Worm (Caenorhabditis elegans) whole organism, midembryonic: ENCODE measurements around the gene rap-3.

Source experiments
- T22C8.4 ChIP-seq: fragments of 200-800 bp; sonication (Bioruptor generic); IDR thresholded peaks from 2 replicates; pipeline ENCODE4 v1.3.6; 2022; ENCODE audit warnings: missing genetic modification characterization, missing compliant biosample characterization
- cog-1 ChIP-seq: sonication (generic microtip); optimal IDR thresholded peaks from 2 replicates; lab custom pipeline; 2016; ENCODE audit warnings: missing genetic modification characterization, missing compliant biosample characterization
- flt-1 ChIP-seq: fragments of 200-800 bp; sonication (Bioruptor generic); IDR thresholded peaks from 2 replicates; pipeline ENCODE4 v1.3.6; 2022; ENCODE audit warnings: missing genetic modification characterization, missing compliant biosample characterization
- klf-2 ChIP-seq: fragments of 200-800 bp; sonication (Bioruptor generic); conservative IDR thresholded peaks from 2 replicates; pipeline ENCODE4 v1.3.6; 2022; ENCODE audit warnings: missing genetic modification reagents, missing genetic modification characterization, missing compliant biosample characterization
- med-1 ChIP-seq: sonication (generic microtip); optimal IDR thresholded peaks from 2 replicates; lab custom pipeline; 2017; ENCODE audit warnings: missing genetic modification characterization, mild to moderate bottlenecking, missing compliant biosample characterization, antibody characterized with exemption, missing genetic modification reagents; ENCODE audit not compliant: insufficient read depth
- ref-1 ChIP-seq: fragments of 200-800 bp; sonication (Bioruptor generic); conservative IDR thresholded peaks from 2 replicates; pipeline ENCODE4 v1.3.6; 2022; ENCODE audit warnings: missing genetic modification reagents, missing genetic modification characterization, missing compliant biosample characterization
- tab-1 ChIP-seq: fragments of 200-800 bp; sonication (Bioruptor generic); IDR thresholded peaks from 2 replicates; pipeline ENCODE4 v1.3.6; 2022; ENCODE audit warnings: missing genetic modification characterization, missing compliant biosample characterization
- ztf-23 ChIP-seq: fragments of 200-800 bp; sonication (Bioruptor generic); IDR thresholded peaks from 2 replicates; pipeline ENCODE4 v1.3.6; 2022; ENCODE audit warnings: missing genetic modification reagents, missing genetic modification characterization, missing compliant biosample characterization
- ztf-29 ChIP-seq: fragments of 200-800 bp; sonication (Bioruptor generic); IDR thresholded peaks from 2 replicates; pipeline ENCODE4 v1.3.6; 2022; ENCODE audit warnings: missing genetic modification reagents, missing genetic modification characterization, missing compliant biosample characterization

rap-3 gene

ce11 chrIV:11226545-11226944 is 49.5 kb downstream of the rap-3 start:
- no peak for TF ChIP-seq ztf-29 (GFP tag; lab: Robert Waterston, UW)
- no peak for TF ChIP-seq ref-1
- TF ChIP-seq ztf-23 (GFP tag; lab: Robert Waterston, UW) = no peak
- no peak for TF ChIP-seq cog-1 (tag; lab: Kevin White, UChicago)
- no peak for TF ChIP-seq T22C8.4 (GFP tag; lab: Robert Waterston, UW)
- no peak for TF ChIP-seq flt-1 (GFP tag; lab: Robert Waterston, UW)
- TF ChIP-seq med-1 (GFP tag; lab: Kevin White, UChicago) = no peak
- no peak for TF ChIP-seq klf-2 (GFP tag; lab: Robert Waterston, UW)
- no peak for TF ChIP-seq tab-1 (GFP tag; lab: Robert Waterston, UW)
